Worm (Caenorhabditis elegans) whole organism, L1 larva: ENCODE data around the gene orc-3.
A peak's percentile ranks its signal among the peaks of the same experiment; 100 is the strongest.

Experiments
- C04F5.9 ChIP-seq: sonication (generic microtip); optimal IDR thresholded peaks from 2 replicates; lab custom pipeline; 2016; ENCODE audit warnings: missing genetic modification characterization, missing compliant biosample characterization
- alr-1 ChIP-seq: fragments of 200-800 bp; sonication (Bioruptor generic); optimal IDR thresholded peaks from 2 replicates; lab custom pipeline; 2018; ENCODE audit warnings: borderline replicate concordance, mild to moderate bottlenecking, missing genetic modification characterization, missing compliant biosample characterization
- ceh-63 ChIP-seq: fragments of 200-800 bp; sonication (Bioruptor generic); optimal IDR thresholded peaks from 2 replicates; lab custom pipeline; 2018; ENCODE audit warnings: mild to moderate bottlenecking, missing genetic modification characterization, missing compliant biosample characterization
- ceh-8 ChIP-seq: fragments of 200-800 bp; sonication (Bioruptor generic); optimal IDR thresholded peaks from 2 replicates; lab custom pipeline; 2018; ENCODE audit warnings: mild to moderate bottlenecking, missing genetic modification characterization, moderate library complexity, missing compliant biosample characterization
- ceh-82 ChIP-seq, 3 experiments: fragments of 150-350 bp in 1 of 3; sonication (generic microtip) in 2 of 3; optimal IDR thresholded peaks; 2 replicates each; lab custom pipeline; 2014 to 2017; ENCODE audit warnings: missing biosample characterization in 3 of 3, missing genetic modification characterization in 3 of 3
- ceh-88 ChIP-seq: fragments of 200-800 bp; sonication (Bioruptor generic); IDR thresholded peaks from 2 replicates; pipeline ENCODE4 v1.3.6; 2022; ENCODE audit warnings: missing genetic modification characterization, missing compliant biosample characterization
- efl-1 ChIP-seq, 4 experiments: fragments of 150-350 bp; optimal IDR thresholded peaks in 3 of 4; peaks in 1 of 4; 1 replicate in 1 of 4; 2 replicates in 3 of 4; lab custom pipeline; 2014; ENCODE audit warnings: missing biosample characterization in 2 of 4, missing genetic modification characterization in 2 of 4, missing genetic modification reagents in 2 of 4
- efl-3 ChIP-seq: fragments of 200-800 bp; sonication (Bioruptor generic); optimal IDR thresholded peaks from 2 replicates; lab custom pipeline; 2018; ENCODE audit warnings: mild to moderate bottlenecking, missing genetic modification characterization, missing compliant biosample characterization
- egl-27 ChIP-seq, 2 experiments: fragments of 150-350 bp in 1 of 2; sonication (generic microtip); optimal IDR thresholded peaks; 3 replicates each; lab custom pipeline; 2017 to 2018; ENCODE audit warnings: missing biosample characterization in 2 of 2, missing genetic modification characterization in 2 of 2, missing genetic modification reagents in 2 of 2
- elt-2 ChIP-seq: sonication (generic microtip); optimal IDR thresholded peaks from 2 replicates; lab custom pipeline; 2016; ENCODE audit warnings: missing genetic modification characterization, mild to moderate bottlenecking, inconsistent platforms, missing compliant biosample characterization, missing genetic modification reagents
- grh-1 ChIP-seq: fragments of 200-800 bp; sonication (Bioruptor generic); IDR thresholded peaks from 2 replicates; pipeline ENCODE4 v1.3.6; 2022; ENCODE audit warnings: missing genetic modification reagents, missing genetic modification characterization, missing compliant biosample characterization
- hpl-2 ChIP-seq: fragments of 150-350 bp; optimal IDR thresholded peaks from 2 replicates; lab custom pipeline; 2014; ENCODE audit warnings: missing biosample characterization, missing genetic modification reagents, missing genetic modification characterization
- irx-1 ChIP-seq: sonication (generic microtip); optimal IDR thresholded peaks from 2 replicates; lab custom pipeline; 2016; ENCODE audit warnings: missing genetic modification characterization, missing compliant biosample characterization
- jun-1 ChIP-seq: fragments of 150-350 bp; optimal IDR thresholded peaks from 2 replicates; lab custom pipeline; 2014; ENCODE audit warnings: missing biosample characterization, missing genetic modification reagents, missing genetic modification characterization
- lin-14 ChIP-seq: fragments of 200-800 bp; sonication (Bioruptor generic); optimal IDR thresholded peaks from 2 replicates; lab custom pipeline; 2018; ENCODE audit warnings: mild to moderate bottlenecking, missing genetic modification characterization, moderate library complexity, missing compliant biosample characterization
- lin-15B ChIP-seq: fragments of 150-350 bp; sonication (generic microtip); optimal IDR thresholded peaks from 3 replicates; lab custom pipeline; 2014; ENCODE audit warnings: missing biosample characterization, missing genetic modification characterization
- lin-35 ChIP-seq, 2 experiments: fragments of 150-350 bp; optimal IDR thresholded peaks; 2 replicates each; lab custom pipeline; 2014; ENCODE audit warnings: missing biosample characterization in 2 of 2, missing genetic modification characterization in 2 of 2, missing genetic modification reagents in 2 of 2
- mab-9 ChIP-seq: fragments of 200-800 bp; sonication (Bioruptor generic); IDR thresholded peaks from 2 replicates; pipeline ENCODE4 v1.3.6; 2022; ENCODE audit warnings: missing genetic modification reagents, missing genetic modification characterization, missing compliant biosample characterization
- nhr-11 ChIP-seq: fragments of 150-350 bp; optimal IDR thresholded peaks from 2 replicates; lab custom pipeline; 2014; ENCODE audit warnings: missing biosample characterization, missing genetic modification characterization
- nhr-12 ChIP-seq: sonication (generic microtip); optimal IDR thresholded peaks from 2 replicates; lab custom pipeline; 2017; ENCODE audit warnings: missing biosample characterization, missing genetic modification characterization
- nhr-19 ChIP-seq: fragments of 200-800 bp; sonication (Bioruptor generic); conservative IDR thresholded peaks from 2 replicates; pipeline ENCODE4 v1.3.6; 2022; ENCODE audit warnings: missing genetic modification characterization, missing compliant biosample characterization
- nhr-20 ChIP-seq: sonication (generic microtip); optimal IDR thresholded peaks from 2 replicates; lab custom pipeline; 2016; ENCODE audit warnings: mild to moderate bottlenecking, missing genetic modification characterization, missing compliant biosample characterization
- nhr-28 ChIP-seq: fragments of 150-350 bp; optimal IDR thresholded peaks from 2 replicates; lab custom pipeline; 2014; ENCODE audit warnings: missing biosample characterization, missing genetic modification characterization
- nhr-76 ChIP-seq: sonication (generic microtip); optimal IDR thresholded peaks from 2 replicates; lab custom pipeline; 2017; ENCODE audit warnings: missing biosample characterization, missing genetic modification characterization
- nhr-77 ChIP-seq: fragments of 150-350 bp; optimal IDR thresholded peaks from 2 replicates; lab custom pipeline; 2014; ENCODE audit warnings: missing biosample characterization, missing genetic modification characterization
- pag-3 ChIP-seq: sonication (generic microtip); optimal IDR thresholded peaks from 2 replicates; lab custom pipeline; 2017; ENCODE audit warnings: missing genetic modification characterization, mild to moderate bottlenecking, missing compliant biosample characterization, antibody characterized with exemption, borderline replicate concordance; ENCODE audit not compliant: insufficient read depth
- rnt-1 ChIP-seq: sonication (generic microtip); optimal IDR thresholded peaks from 2 replicates; lab custom pipeline; 2016; ENCODE audit warnings: mild to moderate bottlenecking, missing genetic modification characterization, moderate library complexity, missing compliant biosample characterization
- skn-1 ChIP-seq: fragments of 150-350 bp; optimal IDR thresholded peaks from 2 replicates; lab custom pipeline; 2014; ENCODE audit warnings: missing biosample characterization, missing genetic modification characterization
- sox-4 ChIP-seq: sonication (generic microtip); optimal IDR thresholded peaks from 2 replicates; lab custom pipeline; 2016; ENCODE audit warnings: missing genetic modification characterization, missing compliant biosample characterization
- tbx-2 ChIP-seq: sonication (generic microtip); optimal IDR thresholded peaks from 2 replicates; lab custom pipeline; 2016; ENCODE audit warnings: missing genetic modification characterization, missing compliant biosample characterization
- unc-130 ChIP-seq: fragments of 150-350 bp; optimal IDR thresholded peaks from 2 replicates; lab custom pipeline; 2017; ENCODE audit warnings: missing biosample characterization, missing genetic modification characterization, inconsistent platforms
- unc-30 ChIP-seq: sonication (generic microtip); optimal IDR thresholded peaks from 2 replicates; lab custom pipeline; 2017; ENCODE audit warnings: missing biosample characterization, missing genetic modification characterization
- unc-86 ChIP-seq: sonication (generic microtip); optimal IDR thresholded peaks from 2 replicates; lab custom pipeline; 2016; ENCODE audit warnings: missing genetic modification characterization, missing compliant biosample characterization
- xbp-1 ChIP-seq: sonication (generic microtip); optimal IDR thresholded peaks from 2 replicates; lab custom pipeline; 2016; ENCODE audit warnings: missing genetic modification characterization, missing compliant biosample characterization
- zag-1 ChIP-seq: fragments of 150-350 bp; optimal IDR thresholded peaks from 2 replicates; lab custom pipeline; 2014; ENCODE audit warnings: missing biosample characterization, missing genetic modification characterization

orc-3 gene

DNA sequence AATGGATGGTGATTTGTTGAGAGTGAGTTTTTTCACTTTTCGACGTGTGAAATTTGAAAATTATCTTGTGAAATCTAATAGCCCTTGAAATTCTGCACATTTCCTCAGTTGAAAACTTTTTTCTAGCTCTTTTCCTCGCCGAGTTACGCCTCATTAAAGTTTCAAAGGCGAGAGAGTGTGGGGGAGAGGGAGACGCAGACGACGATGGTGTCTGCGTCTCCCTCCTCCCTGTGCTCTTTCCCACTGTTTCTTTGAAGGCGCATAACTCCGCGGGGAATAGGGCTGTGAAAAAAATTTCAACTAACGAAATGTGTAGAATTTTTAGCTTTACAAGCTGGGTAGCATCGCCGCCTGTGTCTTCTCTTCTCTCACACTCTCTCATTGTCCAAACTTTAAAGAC is 41.5 kb upstream of the orc-3 start:
- TF ChIP-seq efl-3 (GFP tag; lab: Kevin White, UChicago) = no peak
- no peak for TF ChIP-seq unc-130 (tag; lab: Kevin White, UChicago)
- TF ChIP-seq irx-1 (tag; lab: Kevin White, UChicago) = no peak
- TF ChIP-seq sox-4 (tag; lab: Kevin White, UChicago) = no peak
- TF ChIP-seq ceh-88 (GFP tag; lab: Robert Waterston, UW) = no peak
- no peak for TF ChIP-seq nhr-12 (tag; lab: Kevin White, UChicago)
- TF ChIP-seq nhr-20 (tag; lab: Kevin White, UChicago) = no peak

DNA sequence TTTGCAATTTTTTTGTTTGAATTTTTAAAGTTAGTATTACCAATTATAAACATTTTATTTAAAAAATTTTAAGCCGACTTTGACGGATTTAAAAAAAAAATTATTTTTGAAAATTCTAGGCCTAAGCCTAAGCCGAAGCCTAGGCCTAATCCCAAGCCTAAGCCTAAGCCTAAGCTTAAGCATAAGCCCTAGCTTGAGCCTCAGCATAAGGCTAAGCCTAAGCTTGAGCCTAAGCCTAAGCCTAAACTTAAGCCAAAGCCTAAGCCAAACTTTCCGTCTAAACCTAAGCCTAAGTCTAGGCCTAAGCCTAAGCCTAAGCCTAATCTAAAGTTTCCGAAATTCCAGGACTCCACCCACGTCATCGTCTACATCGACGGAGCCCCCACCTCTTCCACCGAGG is 38.3 kb upstream of the orc-3 start:
- TF ChIP-seq ceh-8 (GFP tag; lab: Kevin White, UChicago) = no peak
- TF ChIP-seq hpl-2 (GFP tag; lab: Kevin White, UChicago) = no peak
- no peak for TF ChIP-seq ceh-82 (tag; optimal IDR thresholded peaks at IDR 0.05; lab: Kevin White, UChicago)
- no peak for TF ChIP-seq grh-1 (GFP tag; lab: Robert Waterston, UW)
- TF ChIP-seq lin-14 = no peak

DNA sequence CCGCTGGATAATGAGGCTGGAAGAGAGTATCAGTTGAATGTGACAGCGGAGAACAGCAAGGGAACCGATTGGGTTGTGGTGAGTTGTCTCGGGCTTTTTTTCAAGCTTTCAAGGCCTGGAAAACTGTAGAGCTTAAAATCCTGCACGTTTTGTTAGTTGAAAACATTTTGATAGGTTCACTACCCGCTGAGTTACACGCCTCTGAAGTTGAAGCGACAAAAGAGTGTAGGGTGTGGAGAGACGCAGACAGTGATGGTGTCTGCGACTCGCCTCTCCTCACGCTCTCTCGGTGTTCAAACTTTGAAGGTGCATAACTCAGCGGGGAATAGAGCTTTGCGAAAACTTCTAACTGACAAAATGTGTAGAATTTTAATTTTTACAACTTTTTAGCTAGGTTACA is 34.6 kb upstream of the orc-3 start:
- TF ChIP-seq nhr-76 = no peak
- no peak for TF ChIP-seq elt-2 (tag; lab: Kevin White, UChicago)
- no peak for TF ChIP-seq rnt-1 (tag; lab: Kevin White, UChicago)
- TF ChIP-seq unc-30 = no peak

DNA sequence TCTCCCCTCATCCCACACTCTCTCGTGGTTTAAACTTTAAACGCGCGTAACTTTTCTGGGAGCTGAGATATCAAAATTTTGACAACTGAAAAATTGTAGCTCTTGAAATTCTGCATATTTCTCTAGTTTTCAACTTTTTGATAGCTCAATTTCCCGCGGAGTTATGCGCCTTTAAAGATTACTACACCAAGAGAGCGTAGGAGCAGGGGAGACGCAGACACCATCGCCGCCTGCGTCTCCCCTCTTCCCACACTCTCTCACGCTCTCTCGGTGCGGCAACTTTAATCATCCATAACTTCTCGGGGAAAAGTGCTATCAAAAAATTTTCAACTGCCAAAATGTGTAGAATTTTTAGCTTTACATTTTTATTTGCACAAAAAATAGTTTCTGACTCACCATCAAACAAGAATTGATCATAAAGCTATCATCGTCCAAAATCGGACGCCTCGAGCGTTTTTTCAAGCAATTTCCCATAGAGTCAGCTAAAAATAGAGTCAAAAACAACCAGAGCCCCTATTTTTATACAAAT is 31.8 kb upstream of the orc-3 start, which contains the start of gene eak-3:
Gene eak-3 (minus strand): TSS at position 479 of the 529 bp plus-strand sequence.
- TF ChIP-seq efl-1 (optimal IDR thresholded peaks at IDR 0.05; lab: Kevin White, UChicago) (no peak), efl-1 (GFP tag; optimal IDR thresholded peaks at IDR 0.05 in 1 of 2; lab: Kevin White, UChicago) (peak in 1 of 2 experiments; percentile 89), nhr-20 (tag; lab: Kevin White, UChicago) (no peak)

DNA sequence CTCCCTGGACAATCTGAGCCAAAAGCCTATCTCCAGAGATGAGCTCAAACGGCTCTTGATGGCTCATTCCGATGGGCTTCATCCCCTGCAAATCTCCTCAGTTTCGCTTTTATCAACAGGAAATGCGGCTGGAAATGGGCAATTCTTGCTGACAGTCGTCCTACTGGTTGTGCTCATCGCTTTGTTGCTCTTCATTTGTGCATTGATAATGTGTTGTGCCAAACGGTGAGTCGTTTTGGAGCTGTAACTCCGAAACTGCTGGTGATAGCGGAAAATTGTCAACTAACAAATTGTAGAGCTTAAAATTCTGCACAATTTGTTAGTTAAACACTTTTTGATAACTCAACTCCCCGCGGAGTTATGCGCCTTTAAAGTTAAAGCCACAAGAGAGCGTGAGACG is 28.9 kb upstream of the orc-3 start:
- TF ChIP-seq lin-15B (tag; lab: Kevin White, UChicago) (no peak), alr-1 (tag; lab: Kevin White, UChicago) (no peak), ceh-63 (GFP tag; lab: Kevin White, UChicago) (no peak), nhr-19 (GFP tag; lab: Robert Waterston, UW) (no peak), skn-1 (tag; lab: Kevin White, UChicago) (no peak), mab-9 (no peak), lin-14 (no peak), grh-1 (GFP tag; lab: Robert Waterston, UW) (no peak)

DNA sequence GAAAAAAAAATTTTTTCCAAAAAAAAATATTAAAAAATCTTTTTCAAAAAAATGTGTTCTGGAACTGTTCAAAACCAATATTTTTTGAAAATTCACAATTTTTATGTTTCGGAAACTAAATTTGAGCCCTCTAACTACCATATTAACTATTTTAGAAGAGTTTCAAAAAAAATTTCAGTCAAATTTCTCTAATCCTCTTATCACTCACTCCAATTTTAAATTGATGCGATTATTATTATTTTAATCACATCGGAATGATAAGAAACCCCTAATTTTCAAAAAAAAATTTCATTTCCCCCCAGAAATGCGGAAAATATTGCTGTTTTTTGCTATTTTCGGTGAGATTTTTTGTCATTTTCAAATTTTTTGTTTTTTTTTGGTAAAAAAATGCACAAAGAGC is 26.2 kb upstream of the orc-3 start, which contains the start of gene nspg-8:
Gene nspg-8 (plus strand): TSS at position 301 of the 400 bp plus-strand sequence.
- TF ChIP-seq pag-3 (tag; lab: Kevin White, UChicago) (no peak), nhr-77 (tag; lab: Kevin White, UChicago) (no peak), efl-1 (optimal IDR thresholded peaks at IDR 0.05; lab: Kevin White, UChicago) (no peak), efl-1 (GFP tag; optimal IDR thresholded peaks at IDR 0.05 in 1 of 2; lab: Kevin White, UChicago) (no peak), tbx-2 (tag; lab: Kevin White, UChicago) (no peak), zag-1 (tag; lab: Kevin White, UChicago) (no peak), nhr-28 (tag; lab: Kevin White, UChicago) (no peak), xbp-1 (tag; lab: Kevin White, UChicago) (no peak), egl-27 (tag; optimal IDR thresholded peaks at IDR 0.05; lab: Kevin White, UChicago) (no peak), jun-1 (no peak), C04F5.9 (tag; lab: Kevin White, UChicago) (no peak), unc-86 (tag; lab: Kevin White, UChicago) (no peak), nhr-11 (tag; lab: Kevin White, UChicago) (no peak), mab-9 (no peak), lin-35 (GFP tag; optimal IDR thresholded peaks at IDR 0.05; lab: Kevin White, UChicago) (no peak), elt-2 (tag; lab: Kevin White, UChicago) (no peak)
